Worm (Caenorhabditis elegans) whole organism, L1 larva: Measurements from ENCODE around the gene sri-45.

Experiments
- C04F5.9 ChIP-seq: sonication (generic microtip); optimal IDR thresholded peaks from 2 replicates; lab custom pipeline; 2016; ENCODE audit warnings: missing genetic modification characterization, missing compliant biosample characterization
- C16A3.4 ChIP-seq: fragments of 150-350 bp; optimal IDR thresholded peaks from 2 replicates; lab custom pipeline; 2014; ENCODE audit warnings: missing biosample characterization, missing genetic modification characterization
- Y116A8C.19 ChIP-seq: sonication (generic microtip); optimal IDR thresholded peaks from 2 replicates; lab custom pipeline; 2016; ENCODE audit warnings: missing compliant biosample characterization, missing genetic modification characterization, borderline replicate concordance
- aha-1 ChIP-seq: fragments of 150-350 bp; optimal IDR thresholded peaks from 2 replicates; lab custom pipeline; 2014; ENCODE audit warnings: missing biosample characterization, missing genetic modification characterization
- alr-1 ChIP-seq: fragments of 200-800 bp; sonication (Bioruptor generic); optimal IDR thresholded peaks from 2 replicates; lab custom pipeline; 2018; ENCODE audit warnings: borderline replicate concordance, mild to moderate bottlenecking, missing genetic modification characterization, missing compliant biosample characterization
- blmp-1 ChIP-seq: fragments of 150-350 bp; optimal IDR thresholded peaks from 2 replicates; lab custom pipeline; 2014; ENCODE audit warnings: missing biosample characterization, missing genetic modification characterization
- ceh-88 ChIP-seq: fragments of 200-800 bp; sonication (Bioruptor generic); IDR thresholded peaks from 2 replicates; pipeline ENCODE4 v1.3.6; 2022; ENCODE audit warnings: missing genetic modification characterization, missing compliant biosample characterization
- ceh-90 ChIP-seq: sonication (generic microtip); optimal IDR thresholded peaks from 2 replicates; lab custom pipeline; 2016; ENCODE audit warnings: missing genetic modification characterization, missing compliant biosample characterization
- ces-1 ChIP-seq: fragments of 150-350 bp; optimal IDR thresholded peaks from 2 replicates; lab custom pipeline; 2014; ENCODE audit warnings: missing biosample characterization, missing genetic modification reagents, missing genetic modification characterization
- efl-1 ChIP-seq, 4 experiments: fragments of 150-350 bp; optimal IDR thresholded peaks in 3 of 4; peaks in 1 of 4; 1 replicate in 1 of 4; 2 replicates in 3 of 4; lab custom pipeline; 2014; ENCODE audit warnings: missing biosample characterization in 2 of 4, missing genetic modification characterization in 2 of 4, missing genetic modification reagents in 2 of 4
- egl-27 ChIP-seq, 2 experiments: fragments of 150-350 bp in 1 of 2; sonication (generic microtip); optimal IDR thresholded peaks; 3 replicates each; lab custom pipeline; 2017 to 2018; ENCODE audit warnings: missing biosample characterization in 2 of 2, missing genetic modification characterization in 2 of 2, missing genetic modification reagents in 2 of 2
- fkh-8 ChIP-seq: sonication (generic microtip); optimal IDR thresholded peaks from 2 replicates; lab custom pipeline; 2016; ENCODE audit warnings: mild to moderate bottlenecking, missing genetic modification characterization, missing compliant biosample characterization
- fos-1 ChIP-seq: fragments of 150-350 bp; optimal IDR thresholded peaks from 2 replicates; lab custom pipeline; 2014; ENCODE audit warnings: missing biosample characterization, missing genetic modification characterization
- hlh-4 ChIP-seq: sonication (generic microtip); optimal IDR thresholded peaks from 2 replicates; lab custom pipeline; 2016; ENCODE audit warnings: mild to moderate bottlenecking, missing genetic modification characterization, missing compliant biosample characterization
- isw-1 ChIP-seq: fragments of 200-800 bp; sonication (Bioruptor generic); IDR thresholded peaks from 2 replicates; pipeline ENCODE4 v1.3.6; 2022; ENCODE audit warnings: missing genetic modification characterization, missing compliant biosample characterization
- lin-35 ChIP-seq, 2 experiments: fragments of 150-350 bp; optimal IDR thresholded peaks; 2 replicates each; lab custom pipeline; 2014; ENCODE audit warnings: missing biosample characterization in 2 of 2, missing genetic modification characterization in 2 of 2, missing genetic modification reagents in 2 of 2
- lir-3 ChIP-seq: sonication (generic microtip); optimal IDR thresholded peaks from 2 replicates; lab custom pipeline; 2016; ENCODE audit warnings: mild to moderate bottlenecking, missing genetic modification characterization, moderate library complexity, missing compliant biosample characterization; ENCODE audit not compliant: poor library complexity
- lsy-2 ChIP-seq, 2 experiments: fragments of 150-350 bp; optimal IDR thresholded peaks; 2 replicates each; lab custom pipeline; 2014; ENCODE audit warnings: missing biosample characterization in 2 of 2, missing genetic modification characterization in 2 of 2
- mab-9 ChIP-seq: fragments of 200-800 bp; sonication (Bioruptor generic); IDR thresholded peaks from 2 replicates; pipeline ENCODE4 v1.3.6; 2022; ENCODE audit warnings: missing genetic modification reagents, missing genetic modification characterization, missing compliant biosample characterization
- mdl-1 ChIP-seq, 2 experiments: fragments of 150-350 bp; optimal IDR thresholded peaks; 2 replicates each; lab custom pipeline; 2014 to 2017; ENCODE audit warnings: missing biosample characterization in 2 of 2, missing genetic modification characterization in 2 of 2, inconsistent platforms in 1 of 2
- nhr-19 ChIP-seq: fragments of 200-800 bp; sonication (Bioruptor generic); conservative IDR thresholded peaks from 2 replicates; pipeline ENCODE4 v1.3.6; 2022; ENCODE audit warnings: missing genetic modification characterization, missing compliant biosample characterization
- nhr-76 ChIP-seq: sonication (generic microtip); optimal IDR thresholded peaks from 2 replicates; lab custom pipeline; 2017; ENCODE audit warnings: missing biosample characterization, missing genetic modification characterization
- nhr-84 ChIP-seq: sonication (generic microtip); optimal IDR thresholded peaks from 2 replicates; lab custom pipeline; 2017; ENCODE audit warnings: missing biosample characterization, missing genetic modification characterization
- pax-3 ChIP-seq: fragments of 200-800 bp; sonication (Bioruptor generic); optimal IDR thresholded peaks from 2 replicates; lab custom pipeline; 2018; ENCODE audit warnings: mild to moderate bottlenecking, missing genetic modification characterization, moderate library complexity, missing compliant biosample characterization
- snpc-4 ChIP-seq: fragments of 150-350 bp; optimal IDR thresholded peaks from 2 replicates; lab custom pipeline; 2014; ENCODE audit warnings: missing biosample characterization, missing genetic modification characterization
- sox-4 ChIP-seq: sonication (generic microtip); optimal IDR thresholded peaks from 2 replicates; lab custom pipeline; 2016; ENCODE audit warnings: missing genetic modification characterization, missing compliant biosample characterization
- sptf-1 ChIP-seq: fragments of 150-350 bp; optimal IDR thresholded peaks from 2 replicates; lab custom pipeline; 2014; ENCODE audit warnings: missing biosample characterization, missing genetic modification characterization
- sup-37 ChIP-seq: fragments of 200-800 bp; sonication (Bioruptor generic); optimal IDR thresholded peaks from 2 replicates; lab custom pipeline; 2018; ENCODE audit warnings: mild to moderate bottlenecking, missing genetic modification characterization, missing compliant biosample characterization
- tbx-2 ChIP-seq: sonication (generic microtip); optimal IDR thresholded peaks from 2 replicates; lab custom pipeline; 2016; ENCODE audit warnings: missing genetic modification characterization, missing compliant biosample characterization
- tlp-1 ChIP-seq: fragments of 150-350 bp; optimal IDR thresholded peaks from 2 replicates; lab custom pipeline; 2014; ENCODE audit warnings: missing biosample characterization, missing genetic modification characterization
- unc-130 ChIP-seq: fragments of 150-350 bp; optimal IDR thresholded peaks from 2 replicates; lab custom pipeline; 2017; ENCODE audit warnings: missing biosample characterization, missing genetic modification characterization, inconsistent platforms
- unc-30 ChIP-seq: sonication (generic microtip); optimal IDR thresholded peaks from 2 replicates; lab custom pipeline; 2017; ENCODE audit warnings: missing biosample characterization, missing genetic modification characterization
- unc-62 ChIP-seq: fragments of 150-350 bp; optimal IDR thresholded peaks from 2 replicates; lab custom pipeline; 2014; ENCODE audit warnings: missing biosample characterization, missing genetic modification reagents, missing genetic modification characterization
- zag-1 ChIP-seq: fragments of 150-350 bp; optimal IDR thresholded peaks from 2 replicates; lab custom pipeline; 2014; ENCODE audit warnings: missing biosample characterization, missing genetic modification characterization
- ztf-4 ChIP-seq: fragments of 150-350 bp; optimal IDR thresholded peaks from 2 replicates; lab custom pipeline; 2014; ENCODE audit warnings: missing biosample characterization, missing genetic modification characterization

The sri-45 gene

DNA sequence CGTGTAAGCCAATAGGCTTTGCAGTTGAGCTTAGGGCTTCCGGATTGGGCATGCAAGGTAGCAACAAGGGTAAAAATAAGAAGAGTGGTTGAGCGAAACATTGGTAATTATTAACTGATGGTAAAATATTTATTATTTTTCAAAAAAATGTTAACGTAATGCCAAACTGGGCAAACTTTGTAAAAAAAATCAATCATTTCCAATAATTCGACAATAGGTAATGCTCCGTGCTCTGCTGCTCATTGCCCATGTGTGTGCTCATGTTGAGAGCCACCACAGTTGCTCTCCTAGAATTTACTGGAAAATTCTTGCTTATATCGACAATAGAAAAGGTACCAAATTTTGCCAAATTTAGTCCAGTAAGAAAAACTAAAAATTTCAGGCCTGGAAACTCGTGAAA is 19.0 kb upstream of the sri-45 start, which contains the start of the genes T02H6.10 and T02H6.8:
Gene T02H6.10 (minus strand): TSS at position 101 of the 400 bp plus-strand sequence.
Gene T02H6.8 (plus strand): TSS at position 221 of the 400 bp plus-strand sequence.
- no peak for TF ChIP-seq snpc-4
- no peak for TF ChIP-seq fkh-8 (tag; lab: Kevin White, UChicago)
- TF ChIP-seq mab-9 (GFP tag; lab: Robert Waterston, UW), result no peak
- TF ChIP-seq alr-1, result no peak
- TF ChIP-seq nhr-84, result no peak
- no peak for TF ChIP-seq blmp-1 (tag; lab: Kevin White, UChicago)
- no peak for TF ChIP-seq lsy-2 (tag; optimal IDR thresholded peaks at IDR 0.05; lab: Kevin White, UChicago)
- no peak for TF ChIP-seq sox-4 (tag; lab: Kevin White, UChicago)
- TF ChIP-seq ztf-4 (tag; lab: Kevin White, UChicago), result no peak
- TF ChIP-seq lir-3 (tag; lab: Kevin White, UChicago), result no peak
- no peak for TF ChIP-seq nhr-76
- no peak for TF ChIP-seq unc-130 (tag; lab: Kevin White, UChicago)
- no peak for TF ChIP-seq ceh-88 (GFP tag; lab: Robert Waterston, UW)
- no peak for TF ChIP-seq unc-30 (tag; lab: Kevin White, UChicago)

DNA sequence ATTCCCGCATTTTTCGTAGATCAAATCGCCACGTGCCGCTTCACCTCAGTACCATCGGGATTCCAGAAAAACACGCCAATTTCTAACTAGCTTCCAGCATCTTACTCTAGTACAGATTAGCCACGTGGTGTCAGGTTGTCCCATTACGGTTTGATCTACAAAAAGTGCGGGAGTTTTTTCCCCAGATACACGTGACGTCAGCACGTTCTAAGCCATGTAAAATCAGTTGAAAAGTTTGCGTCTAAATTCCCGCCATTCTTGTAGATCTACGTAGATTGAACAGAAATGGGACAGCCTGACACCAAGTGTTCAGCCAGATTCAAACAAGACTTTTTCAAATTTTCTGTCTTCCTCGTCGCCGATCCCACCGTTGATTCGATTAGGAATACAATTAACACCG is 17.0 kb upstream of the sri-45 start, which contains the start of gene T02H6.9:
Gene T02H6.9 (plus strand): TSS at position 301 of the 400 bp plus-strand sequence.
- TF ChIP-seq pax-3, result no peak

DNA sequence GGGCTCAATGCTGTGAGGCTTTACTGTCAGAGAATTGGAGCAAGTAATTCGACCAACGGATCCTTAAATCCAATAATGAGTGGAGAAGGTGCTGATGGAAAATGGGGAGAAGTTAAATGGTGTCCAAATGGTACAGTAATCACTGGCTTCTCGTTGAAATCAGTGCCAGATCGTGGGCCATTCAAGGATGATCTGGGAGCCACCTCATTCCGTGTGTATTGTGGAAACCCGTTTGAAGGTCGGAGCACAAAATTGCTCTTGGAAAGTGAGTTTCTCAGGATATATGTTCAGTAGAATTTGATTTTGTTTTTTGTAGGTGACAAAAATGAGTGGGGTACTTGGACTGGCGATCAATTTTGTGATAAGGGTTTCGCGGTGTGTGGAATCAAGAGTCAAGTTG is 14.2 kb upstream of the sri-45 start:
- TF ChIP-seq hlh-4 (no peak), mdl-1 (tag; optimal IDR thresholded peaks at IDR 0.05; lab: Kevin White, UChicago) (no peak), efl-1 (optimal IDR thresholded peaks at IDR 0.05; lab: Kevin White, UChicago) (no peak), efl-1 (GFP tag; optimal IDR thresholded peaks at IDR 0.05 in 1 of 2; lab: Kevin White, UChicago) (no peak)
- TF ChIP-seq, all 84 proteins: peak for 0

DNA sequence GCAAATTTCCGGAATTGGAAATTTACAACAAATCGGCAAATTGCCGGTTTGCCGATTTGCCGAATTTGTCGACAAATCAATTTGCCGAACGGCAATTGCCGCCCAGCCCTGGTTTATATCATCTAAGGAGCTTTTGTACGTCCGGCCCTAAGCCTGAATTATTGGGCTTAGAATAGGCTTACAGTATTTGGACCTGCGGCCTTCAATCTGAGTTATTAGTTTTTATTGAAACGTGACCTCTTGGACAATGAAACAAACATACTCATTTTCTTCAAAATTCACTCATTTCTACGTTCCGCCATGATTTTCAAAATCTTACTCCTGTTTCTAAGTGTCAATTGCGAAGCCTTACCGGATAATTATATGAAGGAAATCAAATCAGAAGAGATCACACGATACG is 13.7 kb upstream of the sri-45 start, which contains the start of gene Y39F10C.1:
Gene Y39F10C.1 (plus strand): TSS at position 301 of the 400 bp plus-strand sequence.
- no peak for TF ChIP-seq unc-62 (GFP tag; lab: Kevin White, UChicago)
- no peak for TF ChIP-seq aha-1
- TF ChIP-seq sup-37 (GFP tag; lab: Kevin White, UChicago), result no peak
- TF ChIP-seq C16A3.4 (tag; lab: Kevin White, UChicago), result no peak
- no peak for TF ChIP-seq tbx-2 (tag; lab: Kevin White, UChicago)
- TF ChIP-seq egl-27 (tag; optimal IDR thresholded peaks at IDR 0.05; lab: Kevin White, UChicago), result no peak
- TF ChIP-seq ces-1 (GFP tag; lab: Kevin White, UChicago), result no peak
- no peak for TF ChIP-seq nhr-19
- TF ChIP-seq zag-1, result no peak
- TF ChIP-seq lin-35 (GFP tag; optimal IDR thresholded peaks at IDR 0.05; lab: Kevin White, UChicago), result no peak
- TF ChIP-seq alr-1, result no peak
- TF ChIP-seq nhr-76, result no peak
- no peak for TF ChIP-seq fkh-8 (tag; lab: Kevin White, UChicago)
- no peak for TF ChIP-seq fos-1 (tag; lab: Kevin White, UChicago)
- no peak for TF ChIP-seq Y116A8C.19 (tag; lab: Kevin White, UChicago)
- TF ChIP-seq sptf-1 (tag; lab: Kevin White, UChicago), result no peak
- TF ChIP-seq tlp-1 (tag; lab: Kevin White, UChicago), result no peak
- no peak for TF ChIP-seq unc-130 (tag; lab: Kevin White, UChicago)

DNA sequence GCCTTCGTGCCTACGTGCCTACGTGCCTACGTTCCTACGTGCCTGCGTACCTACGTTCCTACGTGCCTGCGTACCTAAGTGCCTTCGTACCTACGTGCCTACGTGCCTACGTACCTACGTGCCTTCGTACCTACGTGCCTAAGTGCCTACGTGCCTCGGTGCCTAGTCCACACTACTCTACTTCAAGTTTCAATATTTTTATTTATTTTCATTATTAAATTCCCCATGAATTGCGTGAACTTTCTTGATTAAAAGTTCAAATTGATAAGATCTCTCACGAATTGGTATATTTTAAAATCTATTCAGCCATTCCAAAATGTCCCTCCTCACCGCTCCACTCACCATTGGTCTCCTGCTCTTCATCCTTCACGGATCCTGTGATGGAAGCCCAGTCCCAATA is 12.5 kb upstream of the sri-45 start, which contains the start of gene Y39F10C.3:
Gene Y39F10C.3 (plus strand): TSS at position 301 of the 400 bp plus-strand sequence.
- no peak for TF ChIP-seq C04F5.9
- no peak for TF ChIP-seq ceh-90 (tag; lab: Kevin White, UChicago)
- TF ChIP-seq zag-1, result no peak
- TF ChIP-seq isw-1 (GFP tag; lab: Robert Waterston, UW), result no peak
